Worm (Caenorhabditis elegans): ENCODE measurements around the gene W01G7.4.

- TF ChIP-seq vab-15 (tag; optimal IDR thresholded peaks at IDR 0.05) (no peak), nhr-47 (tag; optimal IDR thresholded peaks at IDR 0.05) (no peak), zag-1 (tag; optimal IDR thresholded peaks at IDR 0.05) (no peak), lir-3 (tag; optimal IDR thresholded peaks at IDR 0.05; ENCODE audit: poor library complexity) (no peak), snpc-4 (tag; optimal IDR thresholded peaks at IDR 0.05) (no peak), pax-3 (tag; optimal IDR thresholded peaks at IDR 0.05) (no peak), aly-2 (tag; optimal IDR thresholded peaks at IDR 0.05) (no peak), efl-3 (GFP tag; optimal IDR thresholded peaks at IDR 0.05) (no peak), jun-1 (tag; optimal IDR thresholded peaks at IDR 0.05) (no peak)
Measured at ce11 chrII:14077823-14078222, 17.3 kb downstream of the W01G7.4 start.
